Fruit fly (Drosophila melanogaster): ENCODE measurements around the gene JMJD7.

JMJD7 gene

DNA sequence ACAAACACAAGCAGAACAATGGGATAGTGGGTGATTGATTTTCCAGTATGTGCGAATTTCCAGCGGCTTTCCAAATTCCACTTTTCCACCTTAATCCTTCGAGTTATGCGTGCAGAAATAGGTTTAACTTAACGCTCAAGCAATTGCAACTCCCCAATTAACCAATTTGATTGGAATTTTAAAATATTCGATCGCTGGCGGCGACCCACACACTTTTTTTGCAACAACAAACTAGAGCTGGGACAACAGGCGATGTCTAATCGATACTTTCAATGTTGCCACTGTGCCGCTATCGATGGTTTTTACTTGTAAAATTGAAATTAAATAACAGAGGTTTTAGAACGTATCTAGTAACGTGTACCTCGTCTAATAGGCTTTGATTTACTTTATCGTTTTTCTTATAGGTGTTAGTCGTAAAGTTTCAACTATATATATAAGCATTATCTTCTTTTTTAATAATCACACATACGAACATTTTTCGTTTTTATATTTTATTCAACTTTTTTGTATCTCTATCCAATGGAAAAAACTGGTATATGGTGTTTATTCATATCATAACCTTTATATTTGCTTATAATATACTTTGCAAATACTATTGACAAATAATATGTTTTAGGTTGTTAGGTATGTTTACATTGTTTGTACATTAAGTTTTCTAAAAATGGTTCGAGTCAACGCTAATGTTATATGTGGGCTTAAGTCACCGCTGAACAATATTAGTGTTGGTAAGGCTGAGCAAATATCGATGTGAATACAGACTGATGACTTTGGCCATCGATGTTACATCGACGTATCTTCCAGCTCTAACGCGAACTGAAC is 36.2 kb upstream of the JMJD7 start, which contains the start of the genes Abp1 and Tgi (continued):
- TF ChIP-seq klu (GFP tag; IDR thresholded peaks at IDR 0.05) (no peak), CG14050 (GFP tag; IDR thresholded peaks at IDR 0.05) (no peak), lilli (GFP tag; optimal IDR thresholded peaks at IDR 0.05) (peak; percentile 41), CG1024 (GFP tag; IDR thresholded peaks at IDR 0.05) (no peak), CG5953 (GFP tag; IDR thresholded peaks at IDR 0.05) (no peak), Dp (GFP tag; optimal IDR thresholded peaks at IDR 0.05) (peak; percentile 54), mld (GFP tag; IDR thresholded peaks at IDR 0.05; ENCODE audit: partially characterized antibody) (peak; percentile 63; the same call in 2 of the 3 replicates), sc (optimal IDR thresholded peaks at IDR 0.05) (no peak), sc (GFP tag; optimal IDR thresholded peaks at IDR 0.05) (no peak), CG12236 (GFP tag; optimal IDR thresholded peaks at IDR 0.05) (no peak), chm (GFP tag; IDR thresholded peaks at IDR 0.05) (peak; percentile 59; the same call in 1 of the 2 replicates), dmrt99B (tag; optimal IDR thresholded peaks at IDR 0.05) (no peak), crc (GFP tag; optimal IDR thresholded peaks at IDR 0.05) (no peak), sisA (GFP tag; IDR thresholded peaks at IDR 0.05) (no peak; the same call in 1 of the 2 replicates), CG12769 (tag; optimal IDR thresholded peaks at IDR 0.05) (peak; percentile 65), Bteb2 (GFP tag; optimal IDR thresholded peaks at IDR 0.05) (peak; percentile 39), CG7928 (GFP tag; optimal IDR thresholded peaks at IDR 0.05) (no peak), CG16863 (GFP tag; optimal IDR thresholded peaks at IDR 0.05) (no peak), ken (GFP tag; IDR thresholded peaks at IDR 0.05) (peak; percentile 73; the same call in 2 of the 3 replicates), vnd (GFP tag; IDR thresholded peaks at IDR 0.05; ENCODE audit: partially characterized antibody) (peak; percentile 66), pan (optimal IDR thresholded peaks at IDR 0.05) (no peak), pan (GFP tag; optimal IDR thresholded peaks at IDR 0.05 in 1 of 2, IDR thresholded peaks at IDR 0.05 in 1 of 2) (no peak), CG17186 (GFP tag; optimal IDR thresholded peaks at IDR 0.05) (no peak), CG30403 (GFP tag; optimal IDR thresholded peaks at IDR 0.05) (peak; percentile 43), Hand (GFP tag; optimal IDR thresholded peaks at IDR 0.05) (no peak), NC2α (GFP tag; optimal IDR thresholded peaks at IDR 0.05) (no peak), slbo (GFP tag; IDR thresholded peaks at IDR 0.05) (peak; percentile 72), CG13296 (GFP tag; optimal IDR thresholded peaks at IDR 0.05) (no peak), CG13123 (GFP tag; optimal IDR thresholded peaks at IDR 0.05) (no peak), ac (GFP tag; optimal IDR thresholded peaks at IDR 0.05) (no peak), CG12299 (tag; optimal IDR thresholded peaks at IDR 0.05) (no peak), p53 (GFP tag; optimal IDR thresholded peaks at IDR 0.05) (no peak), CG4707 (GFP tag; optimal IDR thresholded peaks at IDR 0.05) (no peak), Adf1 (GFP tag; IDR thresholded peaks at IDR 0.05) (no peak), CG4424 (GFP tag; optimal IDR thresholded peaks at IDR 0.05) (no peak), Awh (GFP tag; IDR thresholded peaks at IDR 0.05) (no peak), Elba2 (GFP tag; optimal IDR thresholded peaks at IDR 0.05) (no peak), CG14441 (GFP tag; IDR thresholded peaks at IDR 0.05) (no peak)

DNA sequence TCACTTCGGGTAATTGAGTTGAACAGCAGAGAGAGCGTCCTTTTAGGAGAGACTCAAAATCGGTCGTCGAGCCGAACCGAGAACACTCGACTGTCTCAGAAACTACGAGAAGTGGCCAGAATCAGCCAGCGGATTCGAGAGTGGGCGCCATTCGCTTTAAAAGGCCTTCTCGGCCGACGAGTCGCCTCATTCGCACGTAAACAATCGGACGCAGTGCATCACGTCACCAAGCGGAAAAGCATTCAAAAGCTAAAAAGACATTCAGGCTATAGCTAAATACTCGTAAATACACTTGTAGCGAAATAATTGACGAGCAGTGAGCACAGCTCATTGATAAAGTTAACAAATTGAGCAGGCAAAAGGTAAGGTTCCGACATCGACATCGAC is 30.2 kb upstream of the JMJD7 start:
- TF ChIP-seq rib (GFP tag; IDR thresholded peaks at IDR 0.05), result peak; percentile 72; the same call in 1 of the 2 replicates
- TF ChIP-seq hth (optimal IDR thresholded peaks at IDR 0.05), result no peak
- no peak for TF ChIP-seq NC2β (GFP tag; optimal IDR thresholded peaks at IDR 0.05)
- TF ChIP-seq Blimp-1 (GFP tag; optimal IDR thresholded peaks at IDR 0.05), result no peak
- TF ChIP-seq Kr (GFP tag; optimal IDR thresholded peaks at IDR 0.05), result no peak
- TF ChIP-seq dpn (GFP tag; optimal IDR thresholded peaks at IDR 0.05), result no peak
- TF ChIP-seq CG8388 (GFP tag; optimal IDR thresholded peaks at IDR 0.05), result no peak
- no peak for TF ChIP-seq CHES-1-like (GFP tag; optimal IDR thresholded peaks at IDR 0.05)
- TF ChIP-seq gce (GFP tag; IDR thresholded peaks at IDR 0.05), result no peak
- TF ChIP-seq nom (GFP tag; optimal IDR thresholded peaks at IDR 0.05), result peak; percentile 38
- TF ChIP-seq dmrt99B (tag; optimal IDR thresholded peaks at IDR 0.05), result no peak
- peak; percentile 84 for TF ChIP-seq Deaf1 (tag; optimal IDR thresholded peaks at IDR 0.05)
- TF ChIP-seq Rfx (GFP tag; IDR thresholded peaks at IDR 0.05), result peak; percentile 21; the same call in 1 of the 2 replicates
- TF ChIP-seq Trl (optimal IDR thresholded peaks at IDR 0.05), result peak in 1 of 2 experiments; percentile 55
- TF ChIP-seq Trl (GFP tag; optimal IDR thresholded peaks at IDR 0.05), result no peak
- TF ChIP-seq CG12769 (tag; optimal IDR thresholded peaks at IDR 0.05), result peak; percentile 9
- TF ChIP-seq sr (GFP tag; IDR thresholded peaks at IDR 0.05), result peak; percentile 14; the same call in 1 of the 3 replicates

Data from whole organism, embryonic.